Fruit fly (Drosophila melanogaster) whole organism, pupa: ENCODE data around the gene CG13693.

ENCODE experiments used
- CG10348 ChIP-seq: fragments of 200-800 bp; sonication (Bioruptor generic); IDR thresholded peaks from 2 replicates; pipeline ENCODE4 v1.3.6; 2022; ENCODE audit warnings: missing biosample characterization, missing genetic modification characterization
- CG12605 ChIP-seq: fragments of 200-800 bp; sonication (Bioruptor generic); IDR thresholded peaks from 2 replicates; pipeline ENCODE4 v1.3.6; 2022; ENCODE audit warnings: missing biosample characterization, missing genetic modification characterization
- CG13204 ChIP-seq: fragments of 200-800 bp; sonication (Bioruptor generic); optimal IDR thresholded peaks from 2 replicates; lab custom pipeline; 2018; ENCODE audit warnings: missing biosample characterization, mild to moderate bottlenecking, missing genetic modification characterization, moderate library complexity
- CG14655 ChIP-seq: fragments of 200-800 bp; sonication (Bioruptor generic); optimal IDR thresholded peaks from 3 replicates; lab custom pipeline; 2017; ENCODE audit warnings: mild to moderate bottlenecking, missing biosample characterization, missing genetic modification reagents, missing genetic modification characterization
- CG15710 ChIP-seq: fragments of 200-800 bp; sonication (Bioruptor generic); optimal IDR thresholded peaks from 2 replicates; lab custom pipeline; 2018; ENCODE audit warnings: missing biosample characterization, mild to moderate bottlenecking, missing genetic modification characterization, moderate library complexity
- CG17806 ChIP-seq: fragments of 200-800 bp; sonication (Bioruptor generic); optimal IDR thresholded peaks from 2 replicates; lab custom pipeline; 2018; ENCODE audit warnings: missing biosample characterization, mild to moderate bottlenecking, missing genetic modification characterization, moderate library complexity
- CG32121 ChIP-seq: fragments of 200-800 bp; sonication (Bioruptor generic); IDR thresholded peaks from 2 replicates; pipeline ENCODE4 v1.3.6; 2022; ENCODE audit warnings: missing biosample characterization, missing genetic modification characterization
- CG34367 ChIP-seq: fragments of 200-800 bp; sonication (Bioruptor generic); optimal IDR thresholded peaks from 2 replicates; lab custom pipeline; 2018; ENCODE audit warnings: missing biosample characterization, mild to moderate bottlenecking, missing genetic modification characterization
- CG4496 ChIP-seq: fragments of 200-800 bp; sonication (Bioruptor generic); IDR thresholded peaks from 3 replicates; pipeline ENCODE4 v1.3.6; 2022; ENCODE audit warnings: missing biosample characterization, missing genetic modification characterization
- CG8159 ChIP-seq: fragments of 200-800 bp; sonication (Bioruptor generic); optimal IDR thresholded peaks from 3 replicates; lab custom pipeline; 2018; ENCODE audit warnings: missing biosample characterization, mild to moderate bottlenecking, missing genetic modification characterization, moderate library complexity
- CG8301 ChIP-seq: fragments of 200-800 bp; sonication (Bioruptor generic); optimal IDR thresholded peaks from 2 replicates; lab custom pipeline; 2018; ENCODE audit warnings: missing biosample characterization, mild to moderate bottlenecking, missing genetic modification characterization
- CG9948 ChIP-seq: fragments of 200-800 bp; sonication (Bioruptor generic); optimal IDR thresholded peaks from 2 replicates; lab custom pipeline; 2018; ENCODE audit warnings: missing biosample characterization, mild to moderate bottlenecking, missing genetic modification characterization, moderate library complexity
- D1 ChIP-seq: fragments of 200-800 bp; sonication (Bioruptor generic); optimal IDR thresholded peaks from 2 replicates; lab custom pipeline; 2018; ENCODE audit warnings: missing biosample characterization, mild to moderate bottlenecking, missing genetic modification characterization, moderate library complexity
- EcR ChIP-seq: fragments of 200-800 bp; sonication (Bioruptor generic); optimal IDR thresholded peaks from 3 replicates; lab custom pipeline; 2019; ENCODE audit warnings: missing biosample characterization, missing genetic modification characterization, mild to moderate bottlenecking, moderate library complexity, missing genetic modification reagents
- Ets98B ChIP-seq: fragments of 200-800 bp; sonication (Bioruptor generic); IDR thresholded peaks from 2 replicates; pipeline ENCODE4 v1.3.6; 2022; ENCODE audit warnings: missing biosample characterization, missing genetic modification characterization
- Pif1A ChIP-seq: fragments of 200-800 bp; sonication (Bioruptor generic); optimal IDR thresholded peaks from 3 replicates; lab custom pipeline; 2016; ENCODE audit warnings: missing biosample characterization, missing genetic modification characterization
- Pif1B ChIP-seq: fragments of 200-800 bp; sonication (Bioruptor generic); optimal IDR thresholded peaks from 3 replicates; lab custom pipeline; 2016; ENCODE audit warnings: missing biosample characterization, missing genetic modification characterization
- Snoo ChIP-seq: fragments of 200-800 bp; sonication (Bioruptor generic); optimal IDR thresholded peaks from 3 replicates; lab custom pipeline; 2017; ENCODE audit warnings: missing biosample characterization, mild to moderate bottlenecking, missing genetic modification characterization, inconsistent platforms
- fd96Ca ChIP-seq: fragments of 200-800 bp; sonication (Bioruptor generic); IDR thresholded peaks from 3 replicates; pipeline ENCODE4 v1.3.6; 2022; ENCODE audit warnings: missing biosample characterization, missing genetic modification characterization
- gl ChIP-seq: fragments of 200-800 bp; sonication (Bioruptor generic); optimal IDR thresholded peaks from 2 replicates; lab custom pipeline; 2018; ENCODE audit warnings: missing biosample characterization, mild to moderate bottlenecking, missing genetic modification characterization
- rn ChIP-seq: fragments of 200-800 bp; sonication (Bioruptor generic); IDR thresholded peaks from 2 replicates; pipeline ENCODE4 v1.3.6; 2022; ENCODE audit warnings: missing biosample characterization, missing genetic modification characterization

CG13693 gene

dm6 chr2L:219441-220033 is 12.8 kb upstream of the CG13693 start:
- TF ChIP-seq CG15710 (tag; lab: Kevin White, UChicago) (no peak), CG14655 (GFP tag; lab: Kevin White, UChicago) (no peak), Pif1B (GFP tag; lab: Kevin White, UChicago) (no peak), EcR (no peak), D1 (no peak), fd96Ca (no peak), CG13204 (GFP tag; lab: Kevin White, UChicago) (no peak), CG10348 (no peak), CG8159 (no peak), Ets98B (GFP tag; lab: Robert Waterston, UW) (no peak), CG8301 (tag; lab: Kevin White, UChicago) (no peak), CG17806 (tag; lab: Kevin White, UChicago) (no peak), Pif1A (GFP tag; lab: Kevin White, UChicago) (no peak), CG12605 (GFP tag; lab: Robert Waterston, UW) (no peak), Snoo (tag; lab: Kevin White, UChicago) (no peak), gl (no peak), CG34367 (no peak)

- TF ChIP-seq CG4496 (GFP tag; lab: Robert Waterston, UW): peak; percentile 28; the same call in 1 of the 3 replicates
- no peak for TF ChIP-seq CG15710 (tag; lab: Kevin White, UChicago)
- TF ChIP-seq D1: no peak
- TF ChIP-seq CG14655 (GFP tag; lab: Kevin White, UChicago): no peak
- no peak for TF ChIP-seq CG9948
- no peak for TF ChIP-seq CG34367
- TF ChIP-seq CG10348: 0 out of 2 replicates have a peak, but pooled peaks have one; percentile 16
- no peak for TF ChIP-seq CG32121
- peak; percentile 37; the same call in 1 of the 2 replicates for TF ChIP-seq CG12605 (GFP tag; lab: Robert Waterston, UW)
- TF ChIP-seq rn (GFP tag; lab: Robert Waterston, UW): no peak
- no peak for TF ChIP-seq Pif1A (GFP tag; lab: Kevin White, UChicago)
- TF ChIP-seq gl: no peak
- TF ChIP-seq Pif1B (GFP tag; lab: Kevin White, UChicago): no peak
- no peak for TF ChIP-seq Snoo (tag; lab: Kevin White, UChicago)
- TF ChIP-seq CG13204 (GFP tag; lab: Kevin White, UChicago): no peak
- TF ChIP-seq EcR: no peak
- no peak; the same call in 1 of the 2 replicates for TF ChIP-seq Ets98B (GFP tag; lab: Robert Waterston, UW)
These were observed 11.8 kb upstream of the CG13693 start for dm6 chr2L:220509-220908.

dm6 chr2L:221152-221551 is 11.1 kb upstream of the CG13693 start:
- no peak for TF ChIP-seq fd96Ca
- no peak for TF ChIP-seq Ets98B (GFP tag; lab: Robert Waterston, UW)
- TF ChIP-seq CG8301 (tag; lab: Kevin White, UChicago): no peak
- TF ChIP-seq CG32121: no peak
- TF ChIP-seq CG8159: no peak

dm6 chr2L:221939-222489 is 10.3 kb upstream of the CG13693 start:
- TF ChIP-seq CG12605 (GFP tag; lab: Robert Waterston, UW) (peak; percentile 14; the same call in 1 of the 2 replicates), Pif1B (GFP tag; lab: Kevin White, UChicago) (peak; percentile 21), CG8301 (tag; lab: Kevin White, UChicago) (no peak), CG13204 (GFP tag; lab: Kevin White, UChicago) (peak; percentile 75), EcR (peak; percentile 95), CG4496 (GFP tag; lab: Robert Waterston, UW) (peak; percentile 66), Ets98B (GFP tag; lab: Robert Waterston, UW) (peak; percentile 34; the same call in 1 of the 2 replicates), CG9948 (no peak), Pif1A (GFP tag; lab: Kevin White, UChicago) (peak; percentile 34)

- TF ChIP-seq CG10348: no peak
These were observed 9.4 kb upstream of the CG13693 start for dm6 chr2L:222867-223266.

dm6 chr2L:223351-223750 is 8.9 kb upstream of the CG13693 start:
- no peak for TF ChIP-seq EcR
- TF ChIP-seq Pif1A (GFP tag; lab: Kevin White, UChicago): peak; percentile 96
- TF ChIP-seq CG8301 (tag; lab: Kevin White, UChicago): peak; percentile 95
- peak; percentile 93 for TF ChIP-seq CG9948
- TF ChIP-seq rn (GFP tag; lab: Robert Waterston, UW): peak; percentile 92
- peak; percentile 39; the same call in 1 of the 2 replicates for TF ChIP-seq CG10348
- TF ChIP-seq CG12605 (GFP tag; lab: Robert Waterston, UW): peak; percentile 93
- peak; percentile 98 for TF ChIP-seq CG4496 (GFP tag; lab: Robert Waterston, UW)
- TF ChIP-seq gl: peak; percentile 87
- TF ChIP-seq CG8159: peak; percentile 93
- TF ChIP-seq Ets98B (GFP tag; lab: Robert Waterston, UW): peak; percentile 96
- peak; percentile 92 for TF ChIP-seq CG32121
- peak; percentile 87 for TF ChIP-seq D1
- peak; percentile 93 for TF ChIP-seq CG34367
- peak; percentile 83 for TF ChIP-seq Snoo (tag; lab: Kevin White, UChicago)
- peak; percentile 96 for TF ChIP-seq Pif1B (GFP tag; lab: Kevin White, UChicago)
- peak; percentile 94 for TF ChIP-seq CG17806 (tag; lab: Kevin White, UChicago)
- TF ChIP-seq CG14655 (GFP tag; lab: Kevin White, UChicago): peak; percentile 96
- peak; percentile 54 for TF ChIP-seq CG13204 (GFP tag; lab: Kevin White, UChicago)
- TF ChIP-seq CG15710 (tag; lab: Kevin White, UChicago): peak; percentile 90
- TF ChIP-seq fd96Ca: peak; percentile 97
